Worm (Caenorhabditis elegans) whole organism, mixed stage, embryonic: ENCODE data around the gene clec-62.

Source experiments
- M03D4.4 ChIP-seq: sonication (generic microtip); optimal IDR thresholded peaks from 2 replicates; lab custom pipeline; 2017; ENCODE audit warnings: mild to moderate bottlenecking, missing genetic modification characterization, missing compliant biosample characterization
- bed-3 ChIP-seq: fragments of 200-800 bp; sonication (Bioruptor generic); optimal IDR thresholded peaks from 3 replicates; lab custom pipeline; 2018; ENCODE audit warnings: mild to moderate bottlenecking, missing genetic modification characterization, moderate library complexity, missing compliant biosample characterization
- blmp-1 ChIP-seq: fragments of 150-350 bp; optimal IDR thresholded peaks from 2 replicates; lab custom pipeline; 2014; ENCODE audit warnings: missing biosample characterization, missing genetic modification characterization
- ceh-43 ChIP-seq: fragments of 200-800 bp; sonication (Bioruptor generic); optimal IDR thresholded peaks from 2 replicates; lab custom pipeline; 2018; ENCODE audit warnings: mild to moderate bottlenecking, missing genetic modification characterization, moderate library complexity, missing compliant biosample characterization
- ces-1 ChIP-seq: fragments of 150-350 bp; optimal IDR thresholded peaks from 2 replicates; lab custom pipeline; 2014; ENCODE audit warnings: missing biosample characterization, missing genetic modification reagents, missing genetic modification characterization
- cnd-1 ChIP-seq: fragments of 200-800 bp; sonication (Bioruptor generic); optimal IDR thresholded peaks from 2 replicates; lab custom pipeline; 2018; ENCODE audit warnings: mild to moderate bottlenecking, missing genetic modification characterization, missing compliant biosample characterization
- drap-1 ChIP-seq: fragments of 200-800 bp; sonication (Bioruptor generic); optimal IDR thresholded peaks from 3 replicates; lab custom pipeline; 2018; ENCODE audit warnings: mild to moderate bottlenecking, missing genetic modification characterization, missing compliant biosample characterization
- elt-1 ChIP-seq: sonication (generic microtip); optimal IDR thresholded peaks from 2 replicates; lab custom pipeline; 2017; ENCODE audit warnings: missing genetic modification characterization, mild to moderate bottlenecking, missing compliant biosample characterization, antibody characterized with exemption, moderate library complexity, borderline replicate concordance; ENCODE audit not compliant: insufficient read depth
- elt-3 ChIP-seq: fragments of 150-350 bp; optimal IDR thresholded peaks from 2 replicates; lab custom pipeline; 2014; ENCODE audit warnings: missing biosample characterization, missing genetic modification characterization
- flh-1 ChIP-seq: fragments of 200-800 bp; sonication (Bioruptor generic); optimal IDR thresholded peaks from 2 replicates; lab custom pipeline; 2018; ENCODE audit warnings: mild to moderate bottlenecking, missing genetic modification characterization, moderate library complexity, missing compliant biosample characterization
- ham-2 ChIP-seq: fragments of 200-800 bp; sonication (Bioruptor generic); optimal IDR thresholded peaks from 2 replicates; lab custom pipeline; 2018; ENCODE audit warnings: mild to moderate bottlenecking, missing genetic modification characterization, missing compliant biosample characterization
- hlh-1 ChIP-seq: fragments of 150-350 bp; optimal IDR thresholded peaks from 2 replicates; lab custom pipeline; 2014; ENCODE audit warnings: missing biosample characterization, missing genetic modification reagents, missing genetic modification characterization
- lin-13 ChIP-seq: fragments of 150-350 bp; optimal IDR thresholded peaks from 2 replicates; lab custom pipeline; 2014; ENCODE audit warnings: missing biosample characterization, missing genetic modification characterization
- lin-32 ChIP-seq: fragments of 200-800 bp; sonication (Bioruptor generic); optimal IDR thresholded peaks from 2 replicates; lab custom pipeline; 2018; ENCODE audit warnings: mild to moderate bottlenecking, missing genetic modification characterization, missing compliant biosample characterization
- lsy-2 ChIP-seq: fragments of 150-350 bp; optimal IDR thresholded peaks from 2 replicates; lab custom pipeline; 2014; ENCODE audit warnings: missing biosample characterization, missing genetic modification characterization
- mab-5 ChIP-seq: fragments of 150-350 bp; optimal IDR thresholded peaks from 2 replicates; lab custom pipeline; 2014; ENCODE audit warnings: missing biosample characterization, missing genetic modification characterization
- mep-1 ChIP-seq: fragments of 150-350 bp; optimal IDR thresholded peaks from 2 replicates; lab custom pipeline; 2017; ENCODE audit warnings: missing biosample characterization, missing genetic modification reagents, missing genetic modification characterization, inconsistent platforms
- mls-2 ChIP-seq: sonication (generic microtip); optimal IDR thresholded peaks from 2 replicates; lab custom pipeline; 2016; ENCODE audit warnings: mild to moderate bottlenecking, missing genetic modification characterization, moderate library complexity, missing compliant biosample characterization
- nhr-12 ChIP-seq: fragments of 150-350 bp; optimal IDR thresholded peaks from 2 replicates; lab custom pipeline; 2014; ENCODE audit warnings: missing biosample characterization, missing genetic modification characterization
- nhr-2 ChIP-seq: fragments of 150-350 bp; optimal IDR thresholded peaks from 2 replicates; lab custom pipeline; 2014; ENCODE audit warnings: missing biosample characterization, missing genetic modification characterization
- nhr-28 ChIP-seq: fragments of 150-350 bp; optimal IDR thresholded peaks from 2 replicates; lab custom pipeline; 2014; ENCODE audit warnings: missing biosample characterization, missing genetic modification characterization
- pha-4 ChIP-seq: fragments of 150-350 bp; optimal IDR thresholded peaks from 2 replicates; lab custom pipeline; 2018; ENCODE audit warnings: missing biosample characterization, missing genetic modification reagents, missing genetic modification characterization
- sem-2 ChIP-seq: fragments of 200-800 bp; sonication (Bioruptor generic); optimal IDR thresholded peaks from 2 replicates; lab custom pipeline; 2018; ENCODE audit warnings: mild to moderate bottlenecking, missing genetic modification characterization, missing compliant biosample characterization
- snpc-4 ChIP-seq: fragments of 150-350 bp; optimal IDR thresholded peaks from 2 replicates; lab custom pipeline; 2014; ENCODE audit warnings: missing biosample characterization, missing genetic modification characterization
- sptf-1 ChIP-seq: sonication (generic microtip); optimal IDR thresholded peaks from 2 replicates; lab custom pipeline; 2017; ENCODE audit warnings: mild to moderate bottlenecking, missing genetic modification characterization, moderate library complexity, missing compliant biosample characterization
- tbx-8 ChIP-seq: fragments of 200-800 bp; sonication (Bioruptor generic); optimal IDR thresholded peaks from 2 replicates; lab custom pipeline; 2018; ENCODE audit warnings: mild to moderate bottlenecking, missing genetic modification characterization, moderate library complexity, missing compliant biosample characterization
- unc-120 ChIP-seq: sonication (generic microtip); optimal IDR thresholded peaks from 2 replicates; lab custom pipeline; 2017; ENCODE audit warnings: missing genetic modification characterization, missing compliant biosample characterization; ENCODE audit not compliant: poor library complexity, severe bottlenecking
- unc-39 ChIP-seq: fragments of 150-350 bp; optimal IDR thresholded peaks from 2 replicates; lab custom pipeline; 2014; ENCODE audit warnings: missing biosample characterization, missing genetic modification characterization
- unc-62 ChIP-seq: fragments of 150-350 bp; optimal IDR thresholded peaks from 2 replicates; lab custom pipeline; 2014; ENCODE audit warnings: missing biosample characterization, missing genetic modification reagents, missing genetic modification characterization
- zip-8 ChIP-seq: fragments of 150-350 bp; optimal IDR thresholded peaks from 2 replicates; lab custom pipeline; 2014; ENCODE audit warnings: missing biosample characterization, missing genetic modification characterization
- ztf-11 ChIP-seq: fragments of 150-350 bp; optimal IDR thresholded peaks from 2 replicates; lab custom pipeline; 2014; ENCODE audit warnings: missing biosample characterization, missing genetic modification characterization

clec-62 gene

ce11 chrII:12878697-12879096 lies 16.2 kb downstream of the clec-62 start:
- no peak for TF ChIP-seq hlh-1 (tag; lab: Kevin White, UChicago)
- TF ChIP-seq mab-5: no peak
- no peak for TF ChIP-seq M03D4.4 (tag; lab: Kevin White, UChicago)

ce11 chrII:12878071-12878668 lies 16.8 kb downstream of the clec-62 start, which contains the start of gene gsy-1:
TSS of gene gsy-1 (minus strand) at chrII:12878121.
- TF ChIP-seq ztf-11 (tag; lab: Kevin White, UChicago) (no peak), tbx-8 (no peak)
- TF ChIP-seq, all 35 proteins: peak for 0

- TF ChIP-seq ham-2 (GFP tag; lab: Kevin White, UChicago) (no peak), drap-1 (GFP tag; lab: Kevin White, UChicago) (no peak), ztf-11 (tag; lab: Kevin White, UChicago) (no peak), nhr-28 (no peak), blmp-1 (tag; lab: Kevin White, UChicago) (no peak), lsy-2 (no peak), mab-5 (no peak), unc-39 (tag; lab: Kevin White, UChicago) (no peak), mls-2 (tag; lab: Kevin White, UChicago) (no peak), mep-1 (no peak), flh-1 (no peak), sem-2 (GFP tag; lab: Kevin White, UChicago) (no peak), unc-62 (no peak), ceh-43 (GFP tag; lab: Kevin White, UChicago) (no peak), ces-1 (GFP tag; lab: Kevin White, UChicago) (no peak), snpc-4 (tag; lab: Kevin White, UChicago) (no peak), sptf-1 (tag; lab: Kevin White, UChicago) (no peak), cnd-1 (tag; lab: Kevin White, UChicago) (no peak)
Observed at ce11 chrII:12866079-12866478, 28.8 kb downstream of the clec-62 start.

ce11 chrII:12865604-12866003 lies 29.3 kb downstream of the clec-62 start, which contains the start of gene snf-5:
TSS of gene snf-5 (minus strand) at chrII:12865785.
- no peak for TF ChIP-seq mls-2 (tag; lab: Kevin White, UChicago)

- no peak for TF ChIP-seq mab-5
- TF ChIP-seq nhr-2: no peak
- no peak for TF ChIP-seq drap-1 (GFP tag; lab: Kevin White, UChicago)
- TF ChIP-seq, all 35 proteins: peak for 0
Observed at ce11 chrII:12855900-12856299, 39.0 kb downstream of the clec-62 start, which contains the start of gene Y46G5A.29. TSS of gene Y46G5A.29 (plus strand) at chrII:12856200.

ce11 chrII:12850129-12850528 lies 44.8 kb downstream of the clec-62 start, which contains the start of gene Y46G5A.28:
TSS of gene Y46G5A.28 (plus strand) at chrII:12850429.
- no peak for TF ChIP-seq elt-3 (tag; lab: Kevin White, UChicago)
- TF ChIP-seq lin-13: no peak
- no peak for TF ChIP-seq ztf-11 (tag; lab: Kevin White, UChicago)
- no peak for TF ChIP-seq ceh-43 (GFP tag; lab: Kevin White, UChicago)
- no peak for TF ChIP-seq sem-2 (GFP tag; lab: Kevin White, UChicago)
- no peak for TF ChIP-seq unc-120
- no peak for TF ChIP-seq nhr-2
- TF ChIP-seq lin-32 (GFP tag; lab: Kevin White, UChicago): no peak
- TF ChIP-seq, all 35 proteins: peak for 0

ce11 chrII:12847736-12848135 lies 47.2 kb downstream of the clec-62 start, which contains the start of gene pes-10:
TSS of gene pes-10 (minus strand) at chrII:12847836.
- TF ChIP-seq lsy-2: no peak
- TF ChIP-seq pha-4 (tag; lab: Kevin White, UChicago): no peak
- TF ChIP-seq ham-2 (GFP tag; lab: Kevin White, UChicago): no peak
- TF ChIP-seq drap-1 (GFP tag; lab: Kevin White, UChicago): no peak
- TF ChIP-seq nhr-12 (tag; lab: Kevin White, UChicago): no peak
- no peak for TF ChIP-seq nhr-28
- no peak for TF ChIP-seq zip-8
- no peak for TF ChIP-seq unc-120
- no peak for TF ChIP-seq cnd-1 (tag; lab: Kevin White, UChicago)
- no peak for TF ChIP-seq lin-13
- no peak for TF ChIP-seq bed-3 (GFP tag; lab: Kevin White, UChicago)
- TF ChIP-seq hlh-1 (tag; lab: Kevin White, UChicago): no peak
- TF ChIP-seq elt-1 (tag; lab: Kevin White, UChicago): no peak
- TF ChIP-seq lin-32 (GFP tag; lab: Kevin White, UChicago): no peak
- TF ChIP-seq ces-1 (GFP tag; lab: Kevin White, UChicago): no peak
- no peak for TF ChIP-seq sptf-1 (tag; lab: Kevin White, UChicago)
